Worm (Caenorhabditis elegans): Measurements from ENCODE around the gene Y97E10AR.6.

The Y97E10AR.6 gene

ce11 chrV:8028825-8029489, 15.2 kb upstream of the Y97E10AR.6 start, which contains the start of gene oma-2:
oma-2 (plus strand) TSS chrV:8029439.
- TF ChIP-seq nhr-25 (tag; optimal IDR thresholded peaks at IDR 0.05), result no peak

ce11 chrV:8027429-8028142, 13.8 kb upstream of the Y97E10AR.6 start:
- TF ChIP-seq ztf-4 (tag; optimal IDR thresholded peaks at IDR 0.05) (no peak), gmeb-1 (tag; optimal IDR thresholded peaks at IDR 0.05) (no peak), sma-9 (GFP tag; optimal IDR thresholded peaks at IDR 0.05) (peak; percentile 70), sma-9 (tag; optimal IDR thresholded peaks at IDR 0.05) (no peak), nhr-25 (tag; optimal IDR thresholded peaks at IDR 0.05) (peak; percentile 56), sma-3 (GFP tag; optimal IDR thresholded peaks at IDR 0.05) (peak; percentile 18), blmp-1 (tag; optimal IDR thresholded peaks at IDR 0.05; ENCODE audit: insufficient read depth) (peak; percentile 42), ztf-1 (GFP tag; conservative IDR thresholded peaks at IDR 0.05) (no peak), nhr-77 (tag; optimal IDR thresholded peaks at IDR 0.05) (no peak)

DNA sequence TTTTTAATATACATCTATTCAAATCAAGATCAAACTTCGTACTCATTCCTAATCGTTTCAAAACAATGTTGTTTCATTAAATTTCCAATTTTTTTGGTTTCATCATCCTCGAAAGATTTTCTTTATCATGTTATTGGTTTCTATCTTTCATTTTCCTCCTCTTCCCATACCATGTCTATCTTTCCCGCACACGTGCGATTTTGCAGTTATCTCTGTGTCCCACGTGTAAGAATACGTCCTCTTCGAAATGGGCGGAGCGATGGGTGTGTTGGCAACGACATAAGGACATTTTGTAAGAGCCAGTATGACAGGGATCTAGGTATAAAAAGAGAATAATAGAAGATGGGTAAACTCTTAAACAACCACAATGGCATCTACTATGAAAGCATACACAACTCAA, 12.6 kb upstream of the Y97E10AR.6 start, which contains the start of gene F43H9.4:
Gene F43H9.4, plus strand, starts transcription at position 366 of the 400 bp plus-strand sequence.
- TF ChIP-seq Y55F3AM.14 (GFP tag; optimal IDR thresholded peaks at IDR 0.05) (no peak), fos-1 (tag; optimal IDR thresholded peaks at IDR 0.05) (peak; percentile 11), sma-3 (GFP tag; optimal IDR thresholded peaks at IDR 0.05) (peak; percentile 66), nhr-21 (tag; optimal IDR thresholded peaks at IDR 0.05) (peak; percentile 42), R02D3.7 (tag; optimal IDR thresholded peaks at IDR 0.05) (no peak), crh-2 (tag; optimal IDR thresholded peaks at IDR 0.05) (peak; percentile 48), nhr-25 (tag; optimal IDR thresholded peaks at IDR 0.05) (peak; percentile 82), ztf-1 (GFP tag; conservative IDR thresholded peaks at IDR 0.05) (no peak), sma-9 (GFP tag; optimal IDR thresholded peaks at IDR 0.05) (peak; percentile 92), sma-9 (tag; optimal IDR thresholded peaks at IDR 0.05) (no peak), nhr-129 (tag; optimal IDR thresholded peaks at IDR 0.05) (peak; percentile 42), mdl-1 (tag; optimal IDR thresholded peaks at IDR 0.05) (peak; percentile 77 to 79), blmp-1 (tag; optimal IDR thresholded peaks at IDR 0.05; ENCODE audit: insufficient read depth) (peak; percentile 2)

DNA sequence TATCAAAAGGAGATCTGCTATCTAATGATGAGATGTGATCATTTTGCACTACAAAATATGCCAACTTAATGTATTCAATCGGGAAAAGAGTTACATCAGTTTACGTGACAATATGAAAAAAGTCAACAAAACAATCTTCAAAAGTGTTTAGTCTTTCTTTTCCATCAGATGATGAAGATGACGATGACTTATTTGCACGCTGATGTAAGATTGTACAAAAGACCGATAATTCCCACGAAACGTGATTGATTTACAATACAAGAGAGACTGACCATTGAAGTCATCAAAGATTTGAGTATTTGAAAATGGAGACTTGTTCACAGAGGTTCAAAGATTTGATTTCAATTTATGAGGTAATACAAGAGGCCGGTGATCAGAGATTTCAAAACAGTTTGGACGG, 11.5 kb upstream of the Y97E10AR.6 start:
- TF ChIP-seq R02D3.7 (tag; optimal IDR thresholded peaks at IDR 0.05) (no peak), aly-2 (tag; optimal IDR thresholded peaks at IDR 0.05) (no peak), nhr-77 (tag; optimal IDR thresholded peaks at IDR 0.05) (no peak), C34F6.9 (tag; optimal IDR thresholded peaks at IDR 0.05) (no peak), nhr-237 (tag; optimal IDR thresholded peaks at IDR 0.05) (no peak), mdl-1 (tag; optimal IDR thresholded peaks at IDR 0.05) (peak in 1 of 2 experiments; percentile 8), nhr-6 (tag; optimal IDR thresholded peaks at IDR 0.05) (peak; percentile 13), nhr-21 (tag; optimal IDR thresholded peaks at IDR 0.05) (peak; percentile 42), lsy-2 (tag; optimal IDR thresholded peaks at IDR 0.05) (no peak), nhr-11 (tag; optimal IDR thresholded peaks at IDR 0.05) (no peak), ceh-82 (tag; optimal IDR thresholded peaks at IDR 0.05) (no peak), mab-5 (tag; optimal IDR thresholded peaks at IDR 0.05) (no peak), lin-11 (tag; optimal IDR thresholded peaks at IDR 0.05) (no peak), alr-1 (tag; optimal IDR thresholded peaks at IDR 0.05) (no peak), F13H6.1 (tag; optimal IDR thresholded peaks at IDR 0.05) (no peak), Y55F3AM.14 (GFP tag; optimal IDR thresholded peaks at IDR 0.05) (no peak), blmp-1 (tag; optimal IDR thresholded peaks at IDR 0.05; ENCODE audit: insufficient read depth) (peak; percentile 20), elt-1 (tag; optimal IDR thresholded peaks at IDR 0.05) (no peak), skn-1 (tag; optimal IDR thresholded peaks at IDR 0.05) (no peak), fos-1 (tag; optimal IDR thresholded peaks at IDR 0.05) (no peak), egl-27 (tag; optimal IDR thresholded peaks at IDR 0.05) (no peak), dmd-4 (tag; optimal IDR thresholded peaks at IDR 0.05) (no peak), peb-1 (tag; optimal IDR thresholded peaks at IDR 0.05) (no peak), zag-1 (tag; optimal IDR thresholded peaks at IDR 0.05) (no peak), ztf-4 (tag; optimal IDR thresholded peaks at IDR 0.05) (no peak), nhr-129 (tag; optimal IDR thresholded peaks at IDR 0.05) (peak; percentile 95), ZK546.5 (tag; optimal IDR thresholded peaks at IDR 0.05) (no peak), ama-1 (optimal IDR thresholded peaks at IDR 0.05) (no peak), unc-39 (tag; optimal IDR thresholded peaks at IDR 0.05) (no peak), ztf-11 (tag; optimal IDR thresholded peaks at IDR 0.05) (no peak), gmeb-1 (tag; optimal IDR thresholded peaks at IDR 0.05) (no peak), nhr-12 (tag; optimal IDR thresholded peaks at IDR 0.05) (no peak), unc-55 (GFP tag; optimal IDR thresholded peaks at IDR 0.05) (no peak), lin-13 (GFP tag; optimal IDR thresholded peaks at IDR 0.05) (no peak), nhr-25 (tag; optimal IDR thresholded peaks at IDR 0.05) (peak; percentile 87), nhr-23 (tag; optimal IDR thresholded peaks at IDR 0.05) (no peak), unc-62 (GFP tag; optimal IDR thresholded peaks at IDR 0.05) (no peak), sma-9 (GFP tag; optimal IDR thresholded peaks at IDR 0.05) (peak; percentile 77), sma-9 (tag; optimal IDR thresholded peaks at IDR 0.05) (no peak), sem-4 (tag; optimal IDR thresholded peaks at IDR 0.05) (no peak)

All from whole organism, L2 larva.